Fruit fly (Drosophila melanogaster): ENCODE data around the gene CG14073.

Gene CG14073

dm6 chr3L:18786427-18787104, 33.9 kb downstream of the CG14073 start (continued):
- TF ChIP-seq sug (tag; optimal IDR thresholded peaks at IDR 0.05) (peak; percentile 74), CG3163 (GFP tag; optimal IDR thresholded peaks at IDR 0.05) (no peak), fd64A (GFP tag; optimal IDR thresholded peaks at IDR 0.05) (no peak), CG10366 (GFP tag; IDR thresholded peaks at IDR 0.05) (no peak; the same call in 1 of the 2 replicates), CG15011 (GFP tag; optimal IDR thresholded peaks at IDR 0.05) (peak; percentile 73), CG12155 (GFP tag; optimal IDR thresholded peaks at IDR 0.05) (peak; percentile 23), Blimp-1 (GFP tag; optimal IDR thresholded peaks at IDR 0.05) (peak; percentile 53), CG12219 (GFP tag; optimal IDR thresholded peaks at IDR 0.05) (peak; percentile 14), CG12071 (GFP tag; optimal IDR thresholded peaks at IDR 0.05) (peak; percentile 17), CG4404 (GFP tag; IDR thresholded peaks at IDR 0.05) (no peak), nerfin-2 (GFP tag; IDR thresholded peaks at IDR 0.05; ENCODE audit: partially characterized antibody) (no peak), crc (GFP tag; optimal IDR thresholded peaks at IDR 0.05) (peak; percentile 34), toy (GFP tag; IDR thresholded peaks at IDR 0.05) (0 out of 2 replicates have a peak, but pooled peaks have one; percentile 1), CG1233 (GFP tag; optimal IDR thresholded peaks at IDR 0.05) (peak; percentile 66), CG12391 (tag; optimal IDR thresholded peaks at IDR 0.05) (peak; percentile 74), CG4424 (GFP tag; optimal IDR thresholded peaks at IDR 0.05) (peak; percentile 40), CG15514 (GFP tag; optimal IDR thresholded peaks at IDR 0.05) (no peak), Stat92E (GFP tag; optimal IDR thresholded peaks at IDR 0.05) (no peak), Sox100B (GFP tag; optimal IDR thresholded peaks at IDR 0.05) (peak; percentile 88), CG10462 (GFP tag; optimal IDR thresholded peaks at IDR 0.05) (no peak), CG11696 (GFP tag; IDR thresholded peaks at IDR 0.05) (peak; percentile 46; the same call in 1 of the 2 replicates), CG7372 (GFP tag; IDR thresholded peaks at IDR 0.05) (no peak), Hsf (GFP tag; optimal IDR thresholded peaks at IDR 0.05) (peak; percentile 62), CG3407 (GFP tag; optimal IDR thresholded peaks at IDR 0.05) (no peak), ken (GFP tag; IDR thresholded peaks at IDR 0.05) (no peak), Spps (tag; optimal IDR thresholded peaks at IDR 0.05) (no peak), Rfx (GFP tag; IDR thresholded peaks at IDR 0.05) (peak; percentile 21; the same call in 1 of the 2 replicates), sisA (GFP tag; IDR thresholded peaks at IDR 0.05) (peak; percentile 53; the same call in 1 of the 2 replicates), HHEX (GFP tag; optimal IDR thresholded peaks at IDR 0.05) (peak; percentile 12), kah (GFP tag; optimal IDR thresholded peaks at IDR 0.05) (peak; percentile 42), CG17361 (GFP tag; IDR thresholded peaks at IDR 0.05) (peak; percentile 78), yki (optimal IDR thresholded peaks at IDR 0.05) (no peak), CG30403 (GFP tag; optimal IDR thresholded peaks at IDR 0.05) (peak; percentile 86), CG30431 (GFP tag; optimal IDR thresholded peaks at IDR 0.05) (no peak), E2f2 (GFP tag; IDR thresholded peaks at IDR 0.05) (peak; percentile 33; the same call in 1 of the 2 replicates), CG10147 (GFP tag; optimal IDR thresholded peaks at IDR 0.05) (peak; percentile 73), cwo (GFP tag; optimal IDR thresholded peaks at IDR 0.05) (peak; percentile 43), mld (GFP tag; IDR thresholded peaks at IDR 0.05; ENCODE audit: partially characterized antibody) (no peak), CG9817 (tag; optimal IDR thresholded peaks at IDR 0.05) (peak; percentile 3), CG3838 (GFP tag; optimal IDR thresholded peaks at IDR 0.05) (no peak), hkb (optimal IDR thresholded peaks at IDR 0.05) (no peak), hkb (GFP tag; IDR thresholded peaks at IDR 0.05) (peak; percentile 42), CG18619 (GFP tag; optimal IDR thresholded peaks at IDR 0.05) (peak; percentile 65), ato (GFP tag; IDR thresholded peaks at IDR 0.05; ENCODE audit: partially characterized antibody) (no peak), knrl (GFP tag; IDR thresholded peaks at IDR 0.05; ENCODE audit: partially characterized antibody) (no peak), cad (GFP tag; optimal IDR thresholded peaks at IDR 0.05) (no peak), lbe (GFP tag; optimal IDR thresholded peaks at IDR 0.05) (no peak), CG14050 (GFP tag; IDR thresholded peaks at IDR 0.05) (peak; percentile 58; the same call in 2 of the 3 replicates), D (optimal IDR thresholded peaks at IDR 0.05) (no peak), D (GFP tag; optimal IDR thresholded peaks at IDR 0.05) (peak; percentile 1)

Measured in whole organism, embryonic.